Worm (Caenorhabditis elegans): Measurements from ENCODE around the gene K01A6.7.

ce11 chrIV:11703685-11704296 lies 34.6 kb downstream of the K01A6.7 start, which contains the start of the genes T22B3.3 and alg-3:
- TF ChIP-seq ces-1 (GFP tag; optimal IDR thresholded peaks at IDR 0.05) (no peak), zag-1 (tag; optimal IDR thresholded peaks at IDR 0.05) (no peak), egl-27 (tag; optimal IDR thresholded peaks at IDR 0.05) (no peak), ama-1 (optimal IDR thresholded peaks at IDR 0.05) (no peak), madf-9 (GFP tag; conservative IDR thresholded peaks at IDR 0.05) (no peak), daf-8 (GFP tag; IDR thresholded peaks at IDR 0.05) (no peak), lin-39 (tag; optimal IDR thresholded peaks at IDR 0.05) (no peak), nhr-102 (tag; optimal IDR thresholded peaks at IDR 0.05) (no peak), mdl-1 (tag; optimal IDR thresholded peaks at IDR 0.05) (no peak), Y5F2A.4 (GFP tag; optimal IDR thresholded peaks at IDR 0.05) (no peak), ztf-11 (tag; optimal IDR thresholded peaks at IDR 0.05) (no peak), mep-1 (tag; optimal IDR thresholded peaks at IDR 0.05) (no peak), pha-4 (GFP tag; IDR thresholded peaks at IDR 0.05) (no peak), pha-4 (tag; optimal IDR thresholded peaks at IDR 0.05) (no peak)
